Worm (Caenorhabditis elegans) whole organism, young adult: Measurements from ENCODE around the gene idpp-6.

Experiments used
- K12H6.12 ChIP-seq: fragments of 200-800 bp; sonication (Bioruptor generic); optimal IDR thresholded peaks from 2 replicates; lab custom pipeline; 2018; ENCODE audit warnings: mild to moderate bottlenecking, missing genetic modification characterization, missing compliant biosample characterization
- Y53F4B.3 ChIP-seq: fragments of 200-800 bp; sonication (Bioruptor generic); IDR thresholded peaks from 2 replicates; pipeline ENCODE4 v1.3.6; 2022; ENCODE audit warnings: missing genetic modification reagents, missing genetic modification characterization, missing compliant biosample characterization
- sea-2 ChIP-seq: fragments of 200-800 bp; sonication (Bioruptor generic); IDR thresholded peaks from 2 replicates; pipeline ENCODE4 v1.3.6; 2022; ENCODE audit warnings: missing genetic modification characterization, missing compliant biosample characterization
- zfh-2 ChIP-seq: fragments of 200-800 bp; sonication (Bioruptor generic); conservative IDR thresholded peaks from 2 replicates; pipeline ENCODE4 v1.3.6; 2022; ENCODE audit warnings: missing genetic modification reagents, missing genetic modification characterization, missing compliant biosample characterization

idpp-6 gene

DNA sequence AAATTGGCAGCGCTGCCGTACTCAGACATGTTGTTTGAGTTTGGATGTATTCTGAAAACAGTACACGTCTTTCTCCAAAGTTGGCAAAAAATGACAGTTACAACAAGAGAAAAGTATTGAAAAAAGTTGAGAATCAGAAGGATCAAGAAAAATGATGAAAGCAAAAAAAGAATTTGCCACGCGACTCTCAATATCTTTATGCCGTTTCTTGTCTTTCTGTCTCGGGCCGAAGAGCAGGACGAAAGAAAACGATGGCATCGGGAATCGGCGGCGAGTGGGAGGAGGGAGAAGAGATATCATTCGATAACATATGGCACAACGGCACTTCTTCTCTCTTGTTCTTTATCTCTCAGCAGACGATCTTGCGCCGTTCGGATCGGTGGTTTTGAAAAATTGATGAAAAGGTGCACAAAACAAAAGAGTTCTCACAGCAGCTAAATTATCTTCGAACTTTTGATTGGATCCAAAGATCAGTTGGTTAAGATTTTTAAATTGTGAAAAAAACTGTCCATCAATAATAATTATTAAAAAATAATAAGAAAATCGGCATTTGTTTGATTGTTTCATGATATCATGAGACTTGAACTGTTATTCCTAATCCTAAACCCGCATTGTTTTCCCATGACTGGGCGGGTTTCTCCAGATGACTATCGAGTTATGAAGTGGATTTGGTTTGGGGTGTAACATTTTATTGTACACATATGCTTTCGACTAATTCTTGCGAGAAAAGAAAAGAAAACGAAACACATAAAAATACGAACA lies 40.4 kb downstream of the idpp-6 start, which contains the start of gene gei-15:
gei-15 (minus strand) TSS at position 51 of the 762 bp plus-strand sequence.
- no peak for TF ChIP-seq Y53F4B.3 (GFP tag; lab: Robert Waterston, UW)
- 0 out of 2 replicates have a peak, but pooled peaks have one; percentile 37 for TF ChIP-seq zfh-2 (GFP tag; lab: Robert Waterston, UW)

DNA sequence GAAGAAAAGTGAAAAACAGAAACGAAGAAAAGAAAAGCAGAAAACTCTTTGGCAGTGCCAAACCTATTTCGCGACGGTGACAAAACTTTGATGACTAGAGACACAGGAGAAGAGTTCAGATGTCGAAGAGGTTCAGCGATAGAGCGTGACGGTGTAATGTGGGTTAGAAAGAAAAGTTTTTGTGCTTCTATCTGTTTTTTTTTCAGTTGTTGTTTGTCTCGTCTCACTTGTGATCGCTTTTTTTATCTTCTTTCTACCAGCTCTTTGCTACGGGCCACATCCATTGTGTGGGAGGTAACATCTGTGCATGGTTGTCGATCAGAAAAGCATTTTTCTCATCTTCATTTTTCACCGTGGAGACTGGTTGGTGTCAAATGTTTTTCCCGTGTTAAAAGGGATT lies 42.9 kb downstream of the idpp-6 start, which contains the start of gene F41B4.1:
F41B4.1 (minus strand) TSS at position 23 of the 400 bp plus-strand sequence.
- TF ChIP-seq sea-2 (GFP tag; lab: Robert Waterston, UW) (no peak), K12H6.12 (peak; percentile 7)
